Worm (Caenorhabditis elegans): ENCODE measurements around the gene T09A12.1.

Gene T09A12.1

ce11 chrIV:8291232-8291631 is 47.0 kb downstream of the T09A12.1 start, which contains the start of gene K07H8.2:
TSS of gene K07H8.2 (plus strand) at chrIV:8291532.
- TF ChIP-seq gmeb-1 (tag; optimal IDR thresholded peaks at IDR 0.05) (no peak), nhr-23 (tag; optimal IDR thresholded peaks at IDR 0.05) (no peak), unc-62 (GFP tag; optimal IDR thresholded peaks at IDR 0.05) (no peak), nhr-77 (tag; optimal IDR thresholded peaks at IDR 0.05) (no peak), aly-2 (tag; optimal IDR thresholded peaks at IDR 0.05) (no peak), ztf-11 (tag; optimal IDR thresholded peaks at IDR 0.05) (no peak), snpc-4 (tag; optimal IDR thresholded peaks at IDR 0.05) (no peak), sma-3 (GFP tag; optimal IDR thresholded peaks at IDR 0.05) (no peak), sem-4 (tag; optimal IDR thresholded peaks at IDR 0.05) (no peak), ztf-4 (tag; optimal IDR thresholded peaks at IDR 0.05) (no peak), nhr-237 (tag; optimal IDR thresholded peaks at IDR 0.05) (no peak), nhr-6 (tag; optimal IDR thresholded peaks at IDR 0.05) (no peak), ZK546.5 (tag; optimal IDR thresholded peaks at IDR 0.05) (no peak)

ce11 chrIV:8294650-8295049 is 50.4 kb downstream of the T09A12.1 start, which contains the start of gene tbce-1:
TSS of gene tbce-1 (plus strand) at chrIV:8294690.
- TF ChIP-seq snpc-4 (tag; optimal IDR thresholded peaks at IDR 0.05): no peak
- TF ChIP-seq ceh-82 (tag; optimal IDR thresholded peaks at IDR 0.05): no peak
- no peak for TF ChIP-seq zag-1 (tag; optimal IDR thresholded peaks at IDR 0.05)
- no peak for TF ChIP-seq fos-1 (tag; optimal IDR thresholded peaks at IDR 0.05)
- no peak for TF ChIP-seq F13H6.1 (tag; optimal IDR thresholded peaks at IDR 0.05)
- no peak for TF ChIP-seq ceh-16 (tag; optimal IDR thresholded peaks at IDR 0.05)
- no peak for TF ChIP-seq ztf-11 (tag; optimal IDR thresholded peaks at IDR 0.05)
- TF ChIP-seq nhr-6 (tag; optimal IDR thresholded peaks at IDR 0.05): no peak
- no peak for TF ChIP-seq peb-1 (tag; optimal IDR thresholded peaks at IDR 0.05)
- TF ChIP-seq mdl-1 (tag; optimal IDR thresholded peaks at IDR 0.05): no peak
- TF ChIP-seq nhr-77 (tag; optimal IDR thresholded peaks at IDR 0.05): no peak
- TF ChIP-seq blmp-1 (tag; optimal IDR thresholded peaks at IDR 0.05; ENCODE audit: insufficient read depth): no peak
- TF ChIP-seq lsy-2 (tag; optimal IDR thresholded peaks at IDR 0.05): no peak
- TF ChIP-seq nhr-21 (tag; optimal IDR thresholded peaks at IDR 0.05): no peak
- TF ChIP-seq elt-3 (tag; optimal IDR thresholded peaks at IDR 0.05): no peak
- TF ChIP-seq ZK546.5 (tag; optimal IDR thresholded peaks at IDR 0.05): no peak
- no peak for TF ChIP-seq aly-2 (tag; optimal IDR thresholded peaks at IDR 0.05)
- TF ChIP-seq Y55F3AM.14 (GFP tag; optimal IDR thresholded peaks at IDR 0.05): no peak
- no peak for TF ChIP-seq unc-39 (tag; optimal IDR thresholded peaks at IDR 0.05)
